Worm (Caenorhabditis elegans) whole organism, L2 larva: ENCODE measurements around the gene ccr-4.

Experiments used
- ceh-16 ChIP-seq: fragments of 150-350 bp; optimal IDR thresholded peaks from 2 replicates; lab custom pipeline; 2014; ENCODE audit warnings: missing biosample characterization, missing genetic modification characterization
- elt-3 ChIP-seq: sonication (generic microtip); optimal IDR thresholded peaks from 2 replicates; lab custom pipeline; 2017; ENCODE audit warnings: missing biosample characterization, missing genetic modification characterization
- nhr-11 ChIP-seq: fragments of 150-350 bp; optimal IDR thresholded peaks from 2 replicates; lab custom pipeline; 2014; ENCODE audit warnings: missing biosample characterization, missing genetic modification characterization
- nhr-77 ChIP-seq: fragments of 150-350 bp; optimal IDR thresholded peaks from 2 replicates; lab custom pipeline; 2014; ENCODE audit warnings: missing biosample characterization, missing genetic modification characterization

- no peak for TF ChIP-seq elt-3 (tag; lab: Kevin White, UChicago)
- TF ChIP-seq ceh-16 (tag; lab: Kevin White, UChicago): no peak
- no peak for TF ChIP-seq nhr-11 (tag; lab: Kevin White, UChicago)
- no peak for TF ChIP-seq nhr-77 (tag; lab: Kevin White, UChicago)
Measured at ce11 chrIV:12382864-12383263, 21.5 kb downstream of the ccr-4 start, which contains the start of gene thn-2.
